Fruit fly (Drosophila melanogaster): ENCODE measurements around the gene CG33658.
A peak's percentile ranks its signal among the peaks of the same experiment; 100 is the strongest.

The CG33658 gene

dm6 chr3R:24816993-24817854, 23.7 kb downstream of the CG33658 start, which contains the start of the genes CG5808 and Saf-B (continued):
- TF ChIP-seq tll (GFP tag; optimal IDR thresholded peaks at IDR 0.05) (no peak), chinmo (GFP tag; IDR thresholded peaks at IDR 0.05; ENCODE audit: partially characterized antibody) (0 out of 4 replicates have a peak, but pooled peaks have one; percentile 77), CG4424 (GFP tag; optimal IDR thresholded peaks at IDR 0.05) (peak; percentile 58), pfk (GFP tag; optimal IDR thresholded peaks at IDR 0.05) (no peak), HmgD (GFP tag; optimal IDR thresholded peaks at IDR 0.05) (no peak), Elba2 (GFP tag; optimal IDR thresholded peaks at IDR 0.05) (no peak), CG7556 (GFP tag; optimal IDR thresholded peaks at IDR 0.05) (no peak), slp2 (GFP tag; optimal IDR thresholded peaks at IDR 0.05) (no peak), Ravus (GFP tag; IDR thresholded peaks at IDR 0.05) (no peak), Mes4 (GFP tag; optimal IDR thresholded peaks at IDR 0.05) (no peak), Kr (GFP tag; optimal IDR thresholded peaks at IDR 0.05) (no peak), Gsc (GFP tag; IDR thresholded peaks at IDR 0.05) (no peak), CG12071 (GFP tag; optimal IDR thresholded peaks at IDR 0.05) (no peak), CG1233 (GFP tag; optimal IDR thresholded peaks at IDR 0.05) (no peak), NC2β (GFP tag; optimal IDR thresholded peaks at IDR 0.05) (no peak), CG17361 (GFP tag; IDR thresholded peaks at IDR 0.05) (no peak; the same call in 2 of the 3 replicates), wek (GFP tag; optimal IDR thresholded peaks at IDR 0.05) (no peak), Rfx (GFP tag; IDR thresholded peaks at IDR 0.05) (peak; percentile 53; the same call in 1 of the 2 replicates), CG3407 (GFP tag; optimal IDR thresholded peaks at IDR 0.05) (no peak), NFAT (GFP tag; IDR thresholded peaks at IDR 0.05) (no peak), disco-r (GFP tag; optimal IDR thresholded peaks at IDR 0.05) (no peak), CG1832 (GFP tag; optimal IDR thresholded peaks at IDR 0.05) (no peak), CG11456 (GFP tag; IDR thresholded peaks at IDR 0.05) (no peak), bowl (GFP tag; IDR thresholded peaks at IDR 0.05) (no peak; the same call in 1 of the 2 replicates), cas (GFP tag; IDR thresholded peaks at IDR 0.05) (no peak), hb (GFP tag; IDR thresholded peaks at IDR 0.05; ENCODE audit: partially characterized antibody) (peak; percentile 85), CG13775 (GFP tag; optimal IDR thresholded peaks at IDR 0.05) (peak; percentile 61), CG7928 (GFP tag; optimal IDR thresholded peaks at IDR 0.05) (peak; percentile 18), wor (GFP tag; IDR thresholded peaks at IDR 0.05) (no peak), PHDP (tag; optimal IDR thresholded peaks at IDR 0.05) (no peak), scrt (GFP tag; optimal IDR thresholded peaks at IDR 0.05) (no peak), mld (GFP tag; IDR thresholded peaks at IDR 0.05; ENCODE audit: partially characterized antibody) (peak; percentile 50; the same call in 2 of the 3 replicates), sna (GFP tag; IDR thresholded peaks at IDR 0.05; ENCODE audit: partially characterized antibody) (peak; percentile 56), lilli (GFP tag; optimal IDR thresholded peaks at IDR 0.05) (peak; percentile 38), CrebB (tag; optimal IDR thresholded peaks at IDR 0.05) (no peak), ato (GFP tag; IDR thresholded peaks at IDR 0.05; ENCODE audit: partially characterized antibody) (peak; percentile 52), CG7839 (tag; optimal IDR thresholded peaks at IDR 0.05) (no peak), Taf1 (GFP tag; IDR thresholded peaks at IDR 0.05) (no peak), pita (GFP tag; optimal IDR thresholded peaks at IDR 0.05) (no peak), cato (GFP tag; optimal IDR thresholded peaks at IDR 0.05; ENCODE audit: borderline replicate concordance) (no peak), CG18764 (GFP tag; optimal IDR thresholded peaks at IDR 0.05) (no peak), CG31224 (GFP tag; IDR thresholded peaks at IDR 0.05) (peak; percentile 43; the same call in 1 of the 2 replicates), Jarid2 (GFP tag; optimal IDR thresholded peaks at IDR 0.05) (no peak), CG6683 (GFP tag; optimal IDR thresholded peaks at IDR 0.05) (no peak), kah (GFP tag; optimal IDR thresholded peaks at IDR 0.05) (no peak), HLH54F (GFP tag; optimal IDR thresholded peaks at IDR 0.05) (no peak), HmgZ (tag; optimal IDR thresholded peaks at IDR 0.05) (no peak), CG32772 (GFP tag; IDR thresholded peaks at IDR 0.05) (no peak; the same call in 1 of the 2 replicates)
